Worm (Caenorhabditis elegans) whole organism, L1 larva: ENCODE measurements around the gene Y39B6A.33.

ENCODE experiments used
- ceh-63 ChIP-seq: fragments of 200-800 bp; sonication (Bioruptor generic); optimal IDR thresholded peaks from 2 replicates; lab custom pipeline; 2018; ENCODE audit warnings: mild to moderate bottlenecking, missing genetic modification characterization, missing compliant biosample characterization
- egl-27 ChIP-seq, 2 experiments: fragments of 150-350 bp in 1 of 2; sonication (generic microtip); optimal IDR thresholded peaks; 3 replicates each; lab custom pipeline; 2017 to 2018; ENCODE audit warnings: missing biosample characterization in 2 of 2, missing genetic modification characterization in 2 of 2, missing genetic modification reagents in 2 of 2
- lin-15B ChIP-seq: fragments of 150-350 bp; sonication (generic microtip); optimal IDR thresholded peaks from 3 replicates; lab custom pipeline; 2014; ENCODE audit warnings: missing biosample characterization, missing genetic modification characterization
- nhr-237 ChIP-seq: fragments of 150-350 bp; optimal IDR thresholded peaks from 2 replicates; lab custom pipeline; 2014; ENCODE audit warnings: missing biosample characterization, missing genetic modification characterization
- nhr-28 ChIP-seq: fragments of 150-350 bp; optimal IDR thresholded peaks from 2 replicates; lab custom pipeline; 2014; ENCODE audit warnings: missing biosample characterization, missing genetic modification characterization
- pqm-1 ChIP-seq: sonication (generic microtip); optimal IDR thresholded peaks from 3 replicates; lab custom pipeline; 2017; ENCODE audit warnings: missing biosample characterization, missing genetic modification characterization
- tbx-2 ChIP-seq: sonication (generic microtip); optimal IDR thresholded peaks from 2 replicates; lab custom pipeline; 2016; ENCODE audit warnings: missing genetic modification characterization, missing compliant biosample characterization

DNA sequence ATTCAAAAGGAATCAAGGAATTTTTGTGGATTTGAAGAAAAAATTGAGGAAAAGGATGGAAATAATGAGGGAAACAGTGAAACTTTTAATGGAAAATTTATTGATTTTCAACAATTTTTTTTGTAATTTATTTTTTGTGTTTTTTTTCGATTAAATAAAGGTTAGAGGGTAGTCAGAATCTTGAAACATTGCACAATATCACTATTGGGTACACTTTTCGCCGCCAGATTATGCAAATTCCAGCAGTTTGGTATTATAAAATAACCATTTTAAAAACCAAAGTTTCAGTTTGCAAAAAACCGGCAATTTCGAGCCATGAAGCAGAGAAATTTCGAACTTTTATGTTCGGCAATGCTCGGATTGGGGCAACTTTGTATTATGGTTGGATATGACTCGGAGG lies 29.7 kb downstream of the Y39B6A.33 start, which contains the start of gene Y39B6A.27:
- no peak for TF ChIP-seq tbx-2 (tag; lab: Kevin White, UChicago)
- no peak for TF ChIP-seq ceh-63 (GFP tag; lab: Kevin White, UChicago)
- no peak for TF ChIP-seq pqm-1
- no peak for TF ChIP-seq nhr-237 (tag; lab: Kevin White, UChicago)
- no peak for TF ChIP-seq egl-27 (tag; optimal IDR thresholded peaks at IDR 0.05; lab: Kevin White, UChicago)
- TF ChIP-seq lin-15B (tag; lab: Kevin White, UChicago): no peak
- no peak for TF ChIP-seq nhr-28
